Worm (Caenorhabditis elegans): ENCODE results near the gene nhr-211.
A peak's percentile ranks its signal among the peaks of the same experiment; 100 is the strongest.

Gene nhr-211

DNA sequence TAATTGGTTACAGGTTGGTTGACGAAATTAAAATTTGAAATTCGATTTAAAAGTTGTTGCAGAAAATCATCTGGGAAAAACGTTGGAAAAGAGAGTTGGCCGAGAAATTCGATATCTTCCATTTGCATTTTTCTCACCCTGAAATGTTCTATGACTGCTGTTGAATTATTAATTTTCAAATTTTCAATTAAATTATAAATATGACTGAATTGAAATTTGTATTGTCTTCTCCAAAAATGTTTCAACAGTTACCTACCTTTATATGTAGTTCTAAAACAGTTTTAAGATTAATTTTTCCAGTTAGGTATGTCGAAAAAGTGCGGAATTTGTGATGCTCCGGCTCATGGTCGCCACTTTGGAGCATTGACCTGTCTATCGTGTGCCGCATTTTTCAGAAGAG lies at the start of gene nhr-211:
TSS of gene nhr-211 (plus strand) at position 301 of the 400 bp plus-strand sequence.
- no peak for TF ChIP-seq tbx-37 (GFP tag; conservative IDR thresholded peaks at IDR 0.05)
- no peak for TF ChIP-seq aly-1 (tag; optimal IDR thresholded peaks at IDR 0.05)
- TF ChIP-seq tbx-11 (GFP tag; IDR thresholded peaks at IDR 0.05) = no peak
- TF ChIP-seq pes-1 (GFP tag; IDR thresholded peaks at IDR 0.05) = no peak
- no peak for TF ChIP-seq hmbx-1 (tag; optimal IDR thresholded peaks at IDR 0.05)

DNA sequence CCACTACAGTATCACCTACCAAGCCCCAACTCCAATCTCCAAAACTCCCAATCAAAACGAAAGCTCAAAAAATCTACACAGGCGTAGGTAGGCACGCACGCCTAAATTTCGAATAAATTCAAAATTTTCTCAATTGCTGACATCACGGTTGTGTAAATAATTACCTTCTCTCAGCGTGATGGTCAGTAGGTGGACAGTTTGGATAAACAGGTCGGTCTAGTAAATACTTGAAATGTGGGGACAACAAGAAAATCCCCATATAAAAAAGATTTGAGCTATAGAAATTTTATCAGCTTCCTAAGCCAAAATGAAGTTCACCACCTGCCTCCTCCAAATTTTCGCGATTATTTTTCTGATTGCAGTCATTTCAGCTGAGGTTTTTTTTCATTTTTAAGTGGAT lies 48.7 kb upstream of the nhr-211 start, which contains the start of gene B0554.1:
TSS of gene B0554.1 (plus strand) at position 301 of the 400 bp plus-strand sequence.
- TF ChIP-seq hmbx-1 (tag; optimal IDR thresholded peaks at IDR 0.05) (no peak), ama-1 (optimal IDR thresholded peaks at IDR 0.05) (no peak), tbx-11 (GFP tag; IDR thresholded peaks at IDR 0.05) (no peak), tra-4 (tag; optimal IDR thresholded peaks at IDR 0.05) (no peak), ceh-36 (tag; optimal IDR thresholded peaks at IDR 0.05) (no peak), sea-1 (GFP tag; conservative IDR thresholded peaks at IDR 0.05) (no peak), pes-1 (GFP tag; IDR thresholded peaks at IDR 0.05) (no peak), hnd-1 (tag; optimal IDR thresholded peaks at IDR 0.05) (no peak), F13C5.2 (tag; optimal IDR thresholded peaks at IDR 0.05) (no peak), hmg-4 (GFP tag; optimal IDR thresholded peaks at IDR 0.05) (no peak), tbx-37 (GFP tag; conservative IDR thresholded peaks at IDR 0.05) (no peak), aly-1 (tag; optimal IDR thresholded peaks at IDR 0.05) (no peak), flt-1 (GFP tag; IDR thresholded peaks at IDR 0.05) (no peak)

DNA sequence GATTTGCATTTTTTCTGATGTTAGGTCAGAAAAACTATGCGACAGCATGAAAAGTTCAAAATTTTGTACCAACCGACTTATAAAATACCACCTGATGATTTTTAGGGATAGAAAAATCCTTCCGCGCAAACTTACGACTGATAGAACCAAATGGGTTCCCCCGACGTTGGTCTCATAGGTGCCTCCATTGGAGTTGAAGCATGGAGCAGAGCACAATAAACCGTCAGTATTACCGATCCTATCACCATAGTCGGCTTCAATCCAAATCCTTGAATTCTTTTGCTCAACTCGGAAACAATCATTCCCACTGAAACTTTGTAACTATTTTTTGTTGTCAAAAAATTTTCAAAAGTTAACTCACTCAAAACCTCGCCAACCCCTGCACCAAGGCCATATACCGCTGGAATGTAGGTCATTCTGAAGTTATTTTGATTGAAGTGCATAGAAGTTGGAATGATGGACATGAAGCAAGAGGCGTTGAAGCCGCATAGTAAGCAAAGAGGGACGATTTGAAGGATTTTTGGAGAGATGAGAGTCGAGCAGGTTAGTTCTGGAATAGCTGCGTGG lies 47.5 kb upstream of the nhr-211 start:
- no peak for TF ChIP-seq sea-1 (GFP tag; conservative IDR thresholded peaks at IDR 0.05)
- no peak for TF ChIP-seq pes-1 (GFP tag; IDR thresholded peaks at IDR 0.05)
- TF ChIP-seq ceh-13 (GFP tag; optimal IDR thresholded peaks at IDR 0.05) = no peak
- no peak for TF ChIP-seq B0310.2 (tag; optimal IDR thresholded peaks at IDR 0.05)
- TF ChIP-seq tbx-37 (GFP tag; conservative IDR thresholded peaks at IDR 0.05) = no peak
- TF ChIP-seq flt-1 (GFP tag; IDR thresholded peaks at IDR 0.05) = no peak
- no peak for TF ChIP-seq tbx-11 (GFP tag; IDR thresholded peaks at IDR 0.05)
- no peak for TF ChIP-seq scrt-1 (GFP tag; IDR thresholded peaks at IDR 0.05)
- no peak for TF ChIP-seq aly-1 (tag; optimal IDR thresholded peaks at IDR 0.05)

DNA sequence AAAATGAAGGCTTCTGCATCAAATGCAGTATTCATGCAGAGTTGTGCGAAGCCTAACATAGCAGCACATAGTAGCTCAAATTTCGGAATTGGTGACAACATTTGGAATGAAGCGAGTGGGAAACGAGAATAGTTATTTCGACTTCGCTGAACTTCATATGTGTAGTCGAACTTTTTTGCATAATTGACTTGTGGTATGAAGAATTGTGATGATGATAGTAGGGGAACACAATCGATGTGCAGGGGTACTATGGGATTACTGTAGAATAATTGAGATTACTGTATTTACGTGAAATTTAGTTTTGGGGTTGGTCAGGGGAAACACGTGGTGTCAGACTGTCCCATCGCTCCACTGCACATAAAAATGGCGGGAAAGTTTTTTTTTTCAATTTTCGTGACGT lies 45.9 kb upstream of the nhr-211 start, which contains the start of gene B0554.7:
TSS of gene B0554.7 (minus strand) at position 101 of the 400 bp plus-strand sequence.
- TF ChIP-seq ceh-36 (tag; optimal IDR thresholded peaks at IDR 0.05) = no peak
- TF ChIP-seq hmg-4 (GFP tag; optimal IDR thresholded peaks at IDR 0.05) = no peak
- TF ChIP-seq tbx-37 (GFP tag; conservative IDR thresholded peaks at IDR 0.05) = no peak
- TF ChIP-seq tra-4 (tag; optimal IDR thresholded peaks at IDR 0.05) = no peak
- no peak for TF ChIP-seq sea-1 (GFP tag; conservative IDR thresholded peaks at IDR 0.05)
- TF ChIP-seq B0310.2 (tag; optimal IDR thresholded peaks at IDR 0.05) = no peak

DNA sequence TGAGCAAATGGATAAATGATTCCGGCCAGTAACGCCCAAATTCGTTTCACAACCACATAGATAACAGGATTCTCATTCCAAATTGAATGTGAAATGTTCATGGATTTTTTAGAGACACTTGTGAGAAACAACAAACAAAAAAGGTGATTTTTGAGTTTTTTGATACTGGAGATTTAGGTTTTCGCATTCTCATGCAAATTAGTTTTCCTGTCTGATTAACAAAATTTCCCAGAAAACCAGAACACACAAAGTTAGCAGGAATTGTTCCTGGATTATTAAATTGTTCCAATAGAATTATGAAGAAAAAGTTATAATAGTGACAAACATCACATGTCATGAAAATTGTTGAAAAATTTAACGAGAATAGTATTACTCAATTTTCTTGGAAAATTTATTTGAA lies 43.6 kb upstream of the nhr-211 start, which contains the start of gene srh-33:
TSS of gene srh-33 (minus strand) at position 101 of the 400 bp plus-strand sequence.
- no peak for TF ChIP-seq flt-1 (GFP tag; IDR thresholded peaks at IDR 0.05)
- TF ChIP-seq B0310.2 (tag; optimal IDR thresholded peaks at IDR 0.05) = no peak

DNA sequence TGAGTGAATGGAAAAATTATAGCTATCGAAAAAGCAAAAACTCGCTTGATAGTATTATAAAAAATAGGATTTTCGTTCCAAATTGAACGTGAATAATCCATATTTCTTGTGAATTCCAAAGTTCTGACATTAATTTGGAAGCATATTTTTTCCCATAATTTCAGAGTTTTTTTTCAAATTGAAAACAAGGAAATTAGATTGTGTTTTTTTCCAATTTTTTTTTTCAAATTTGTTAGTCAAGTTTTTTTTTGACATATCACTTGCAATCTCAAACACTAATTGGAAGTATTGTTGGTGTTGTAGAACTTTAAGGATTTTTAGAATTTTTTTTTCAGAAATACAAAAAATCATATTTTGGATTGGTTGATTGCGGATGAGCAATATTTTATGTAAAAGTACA lies 40.2 kb upstream of the nhr-211 start, which contains the start of gene srh-34:
TSS of gene srh-34 (minus strand) at position 101 of the 400 bp plus-strand sequence.
- no peak for TF ChIP-seq hnd-1 (tag; optimal IDR thresholded peaks at IDR 0.05)
- TF ChIP-seq tbx-37 (GFP tag; conservative IDR thresholded peaks at IDR 0.05) = no peak
- TF ChIP-seq hmbx-1 (tag; optimal IDR thresholded peaks at IDR 0.05) = no peak
- TF ChIP-seq ama-1 (optimal IDR thresholded peaks at IDR 0.05) = no peak
- no peak for TF ChIP-seq scrt-1 (GFP tag; IDR thresholded peaks at IDR 0.05)
- TF ChIP-seq tra-4 (tag; optimal IDR thresholded peaks at IDR 0.05) = no peak
- TF ChIP-seq aly-1 (tag; optimal IDR thresholded peaks at IDR 0.05) = no peak
- no peak for TF ChIP-seq flt-1 (GFP tag; IDR thresholded peaks at IDR 0.05)
- TF ChIP-seq ets-7 (tag; optimal IDR thresholded peaks at IDR 0.05) = no peak
- no peak for TF ChIP-seq pes-1 (GFP tag; IDR thresholded peaks at IDR 0.05)
- no peak for TF ChIP-seq ceh-13 (GFP tag; optimal IDR thresholded peaks at IDR 0.05)
- no peak for TF ChIP-seq tbx-11 (GFP tag; IDR thresholded peaks at IDR 0.05)
- TF ChIP-seq hmg-4 (GFP tag; optimal IDR thresholded peaks at IDR 0.05) = no peak

DNA sequence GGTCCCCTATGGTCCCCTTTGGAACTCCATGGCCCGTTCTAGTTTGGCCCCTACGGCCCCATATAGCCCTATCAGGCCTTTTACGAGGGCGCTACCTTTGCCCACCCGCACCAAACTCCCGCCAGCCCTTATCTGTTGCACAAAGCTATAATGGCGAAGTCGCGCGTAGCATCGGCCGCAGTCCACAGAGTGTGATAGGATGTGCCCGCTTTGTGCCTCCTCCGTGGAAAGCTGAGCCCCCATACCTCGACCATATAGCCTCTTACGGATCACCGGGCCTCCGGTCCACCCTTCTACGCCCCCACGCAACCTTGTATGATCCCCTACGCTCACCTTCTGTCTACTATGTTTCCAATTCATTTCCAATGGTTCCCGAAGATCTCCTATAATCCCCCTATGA lies 39.8 kb upstream of the nhr-211 start:
- TF ChIP-seq pes-1 (GFP tag; IDR thresholded peaks at IDR 0.05) (no peak), hmg-4 (GFP tag; optimal IDR thresholded peaks at IDR 0.05) (peak; percentile 23), ama-1 (optimal IDR thresholded peaks at IDR 0.05) (no peak)

DNA sequence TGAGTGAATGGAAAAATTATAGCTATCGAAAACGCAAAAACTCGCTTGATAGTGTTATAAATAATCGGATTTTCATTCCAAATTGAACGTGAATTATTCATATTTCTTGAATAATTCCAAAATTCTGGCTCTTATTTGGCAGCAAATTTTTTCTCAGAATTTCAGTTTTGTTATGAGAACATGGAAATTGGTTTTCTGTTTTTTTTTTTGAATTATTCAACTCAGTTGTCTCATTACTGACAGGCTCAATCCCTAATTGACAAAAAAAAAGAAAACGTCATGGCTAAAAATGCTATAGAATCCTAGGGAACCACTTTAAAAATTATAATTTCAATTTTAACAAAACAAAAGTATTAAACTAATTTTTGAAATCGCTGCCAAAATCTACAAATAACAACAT lies 37.7 kb upstream of the nhr-211 start, which contains the start of gene srh-35:
TSS of gene srh-35 (minus strand) at position 101 of the 400 bp plus-strand sequence.
- TF ChIP-seq sea-1 (GFP tag; conservative IDR thresholded peaks at IDR 0.05) = no peak
- TF ChIP-seq ceh-36 (tag; optimal IDR thresholded peaks at IDR 0.05) = no peak
- TF ChIP-seq pes-1 (GFP tag; IDR thresholded peaks at IDR 0.05) = no peak
- TF ChIP-seq aly-1 (tag; optimal IDR thresholded peaks at IDR 0.05) = no peak
- no peak for TF ChIP-seq flt-1 (GFP tag; IDR thresholded peaks at IDR 0.05)
- no peak for TF ChIP-seq tra-4 (tag; optimal IDR thresholded peaks at IDR 0.05)
- no peak for TF ChIP-seq ama-1 (optimal IDR thresholded peaks at IDR 0.05)
- TF ChIP-seq scrt-1 (GFP tag; IDR thresholded peaks at IDR 0.05) = no peak
- TF ChIP-seq tbx-11 (GFP tag; IDR thresholded peaks at IDR 0.05) = no peak
- no peak for TF ChIP-seq hmbx-1 (tag; optimal IDR thresholded peaks at IDR 0.05)
- TF ChIP-seq B0310.2 (tag; optimal IDR thresholded peaks at IDR 0.05) = no peak

DNA sequence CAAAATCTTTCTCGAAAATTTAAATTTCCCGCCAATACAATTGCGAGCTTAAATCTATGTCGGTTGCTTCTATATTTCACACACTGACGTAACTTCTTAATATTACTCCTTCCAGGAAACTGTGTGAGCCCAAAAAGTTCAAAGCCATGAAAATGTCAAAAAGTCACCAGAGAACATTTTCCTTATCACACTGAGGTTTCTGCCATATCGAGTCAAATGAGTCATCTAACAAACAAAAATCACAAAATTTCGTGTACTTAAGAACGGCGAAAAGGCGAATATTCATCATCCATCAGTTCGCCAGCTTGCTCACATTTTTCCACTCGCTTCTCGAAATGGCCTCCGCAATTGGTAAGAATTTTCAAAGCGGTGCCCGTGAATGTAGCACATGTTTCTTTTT lies 37.1 kb upstream of the nhr-211 start, which contains the start of gene M02H5.8:
TSS of gene M02H5.8 (plus strand) at position 297 of the 400 bp plus-strand sequence.
- TF ChIP-seq tbx-37 (GFP tag; conservative IDR thresholded peaks at IDR 0.05) = no peak
- no peak for TF ChIP-seq flt-1 (GFP tag; IDR thresholded peaks at IDR 0.05)
- no peak for TF ChIP-seq B0310.2 (tag; optimal IDR thresholded peaks at IDR 0.05)
- TF ChIP-seq F13C5.2 (tag; optimal IDR thresholded peaks at IDR 0.05) = no peak
- TF ChIP-seq hmbx-1 (tag; optimal IDR thresholded peaks at IDR 0.05) = no peak
- TF ChIP-seq hmg-4 (GFP tag; optimal IDR thresholded peaks at IDR 0.05) = no peak
- TF ChIP-seq tbx-11 (GFP tag; IDR thresholded peaks at IDR 0.05) = no peak
- no peak for TF ChIP-seq hnd-1 (tag; optimal IDR thresholded peaks at IDR 0.05)
- TF ChIP-seq aly-1 (tag; optimal IDR thresholded peaks at IDR 0.05) = no peak
- no peak for TF ChIP-seq scrt-1 (GFP tag; IDR thresholded peaks at IDR 0.05)
- TF ChIP-seq tra-4 (tag; optimal IDR thresholded peaks at IDR 0.05) = no peak
- no peak for TF ChIP-seq sea-1 (GFP tag; conservative IDR thresholded peaks at IDR 0.05)
- TF ChIP-seq ama-1 (optimal IDR thresholded peaks at IDR 0.05) = no peak
- no peak for TF ChIP-seq ets-7 (tag; optimal IDR thresholded peaks at IDR 0.05)
- TF ChIP-seq ceh-36 (tag; optimal IDR thresholded peaks at IDR 0.05) = no peak

Measured in whole organism, early embryonic.